Fruit fly (Drosophila melanogaster): ENCODE measurements around the gene Cyp4e3.

The Cyp4e3 gene

DNA sequence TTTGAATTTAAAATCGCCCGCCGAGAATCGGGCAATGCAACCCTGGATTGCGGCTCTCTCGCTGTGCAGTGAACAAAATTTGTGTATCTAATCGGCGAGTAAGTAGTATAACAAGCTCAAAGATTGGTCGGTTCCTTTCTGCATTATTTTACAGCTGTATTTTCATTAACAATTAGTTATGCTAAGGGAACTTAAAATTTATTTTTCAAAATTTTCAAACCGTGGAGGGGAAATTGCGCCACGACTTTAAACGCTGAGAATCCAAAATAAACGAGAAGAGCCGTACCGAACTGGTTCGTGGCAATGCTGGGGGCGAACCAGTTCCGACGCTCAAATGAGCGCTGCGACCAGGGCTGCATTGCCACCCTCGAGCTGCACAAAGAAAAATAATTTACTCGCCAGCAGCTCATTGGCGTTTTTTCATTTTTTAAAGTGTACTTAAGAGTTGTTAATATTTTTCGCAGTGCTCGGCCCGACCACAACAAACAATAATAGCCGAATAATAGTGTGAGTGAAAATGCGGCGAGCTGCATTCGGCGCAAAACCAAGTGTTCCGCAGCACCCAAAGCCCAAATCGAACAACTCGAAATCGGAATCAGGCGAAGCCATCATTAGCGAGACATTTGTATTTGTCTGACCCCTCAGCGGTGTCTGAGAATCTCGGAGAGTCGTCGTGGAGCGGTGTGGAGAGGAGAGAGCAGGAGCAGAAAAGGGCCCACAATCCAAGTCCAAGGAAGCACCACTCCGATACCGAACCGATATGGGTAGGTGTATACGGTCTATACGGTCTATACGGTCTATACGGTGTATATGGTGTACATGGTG, 8.3 kb upstream of the Cyp4e3 start, which contains the start of gene zf30C (continued):
- TF ChIP-seq Dek (tag; optimal IDR thresholded peaks at IDR 0.05) (peak; percentile 64), CG4820 (GFP tag; optimal IDR thresholded peaks at IDR 0.05) (peak; percentile 87), CG8388 (GFP tag; optimal IDR thresholded peaks at IDR 0.05) (peak; percentile 65), CG10366 (GFP tag; IDR thresholded peaks at IDR 0.05) (peak; percentile 82), Ets97D (GFP tag; optimal IDR thresholded peaks at IDR 0.05) (peak; percentile 75), CG34422 (GFP tag; IDR thresholded peaks at IDR 0.05) (peak; percentile 87), CG15269 (tag; optimal IDR thresholded peaks at IDR 0.05) (peak; percentile 77), CG3281 (GFP tag; optimal IDR thresholded peaks at IDR 0.05) (peak; percentile 77), Bteb2 (GFP tag; optimal IDR thresholded peaks at IDR 0.05) (peak; percentile 85), CG32532 (GFP tag; IDR thresholded peaks at IDR 0.05) (peak; percentile 91), CG14965 (GFP tag; optimal IDR thresholded peaks at IDR 0.05; ENCODE audit: borderline replicate concordance) (peak; percentile 31), CG17328 (GFP tag; IDR thresholded peaks at IDR 0.05) (peak; percentile 84), CG8359 (GFP tag; optimal IDR thresholded peaks at IDR 0.05; ENCODE audit: borderline replicate concordance) (peak; percentile 38), Atf6 (GFP tag; IDR thresholded peaks at IDR 0.05) (peak; percentile 82), sc (optimal IDR thresholded peaks at IDR 0.05) (no peak), sc (GFP tag; optimal IDR thresholded peaks at IDR 0.05) (peak; percentile 6), CG34224 (GFP tag; IDR thresholded peaks at IDR 0.05; ENCODE audit: partially characterized antibody) (0 out of 3 replicates have a peak, but pooled peaks have one; percentile 10), pzg (GFP tag; optimal IDR thresholded peaks at IDR 0.05) (peak; percentile 71), CG1647 (GFP tag; optimal IDR thresholded peaks at IDR 0.05) (peak; percentile 77), CG15011 (GFP tag; optimal IDR thresholded peaks at IDR 0.05) (peak; percentile 26), Dip3 (GFP tag; optimal IDR thresholded peaks at IDR 0.05) (peak; percentile 91), fru (optimal IDR thresholded peaks at IDR 0.05) (peak; percentile 57), Hsf (GFP tag; optimal IDR thresholded peaks at IDR 0.05) (peak; percentile 95), Lhr (GFP tag; optimal IDR thresholded peaks at IDR 0.05) (peak; percentile 69), ems (GFP tag; optimal IDR thresholded peaks at IDR 0.05) (peak; percentile 89), trem (tag; optimal IDR thresholded peaks at IDR 0.05) (peak; percentile 62), ewg (GFP tag; optimal IDR thresholded peaks at IDR 0.05) (peak; percentile 56), CG9876 (GFP tag; optimal IDR thresholded peaks at IDR 0.05) (peak; percentile 85), Blimp-1 (GFP tag; optimal IDR thresholded peaks at IDR 0.05) (peak; percentile 68), yki (optimal IDR thresholded peaks at IDR 0.05) (no peak), lilli (GFP tag; optimal IDR thresholded peaks at IDR 0.05) (peak; percentile 97), CG7987 (GFP tag; optimal IDR thresholded peaks at IDR 0.05) (peak; percentile 43), ap (GFP tag; IDR thresholded peaks at IDR 0.05) (peak; percentile 68), bbx (GFP tag; IDR thresholded peaks at IDR 0.05; ENCODE audit: partially characterized antibody) (peak; percentile 45; the same call in 1 of the 2 replicates), CG11560 (tag; IDR thresholded peaks at IDR 0.05) (peak; percentile 54; the same call in 1 of the 3 replicates), CG11085 (GFP tag; IDR thresholded peaks at IDR 0.05) (peak; percentile 81), CG9797 (GFP tag; optimal IDR thresholded peaks at IDR 0.05) (peak; percentile 3), ERR (GFP tag; optimal IDR thresholded peaks at IDR 0.05) (peak; percentile 79), Atf3 (GFP tag; optimal IDR thresholded peaks at IDR 0.05) (peak; percentile 84), Sry-β (GFP tag; optimal IDR thresholded peaks at IDR 0.05) (peak; percentile 28), Xrp1 (GFP tag; IDR thresholded peaks at IDR 0.05) (peak; percentile 76), CG12236 (GFP tag; optimal IDR thresholded peaks at IDR 0.05) (peak; percentile 60), Fer3 (tag; optimal IDR thresholded peaks at IDR 0.05) (peak; percentile 75), lab (GFP tag; optimal IDR thresholded peaks at IDR 0.05) (peak; percentile 85), Fer1 (GFP tag; optimal IDR thresholded peaks at IDR 0.05) (peak; percentile 67), CG15696 (tag; optimal IDR thresholded peaks at IDR 0.05) (peak; percentile 65), CG3995 (GFP tag; optimal IDR thresholded peaks at IDR 0.05) (peak; percentile 25), hb (GFP tag; IDR thresholded peaks at IDR 0.05; ENCODE audit: partially characterized antibody) (no peak), CG10321 (GFP tag; IDR thresholded peaks at IDR 0.05) (peak; percentile 57; the same call in 1 of the 2 replicates)

Measured in whole organism, embryonic.